Worm (Caenorhabditis elegans) whole organism, early embryonic: ENCODE results near the gene Y41C4A.18.

Source experiments
- aly-1 ChIP-seq: sonication (generic microtip); optimal IDR thresholded peaks from 2 replicates; lab custom pipeline; 2016; ENCODE audit warnings: missing genetic modification characterization, missing compliant biosample characterization
- ceh-13 ChIP-seq: fragments of 200-800 bp; sonication (Bioruptor generic); optimal IDR thresholded peaks from 2 replicates; lab custom pipeline; 2018; ENCODE audit warnings: mild to moderate bottlenecking, missing genetic modification characterization, missing compliant biosample characterization
- ceh-36 ChIP-seq: sonication (generic microtip); optimal IDR thresholded peaks from 2 replicates; lab custom pipeline; 2016; ENCODE audit warnings: missing genetic modification characterization, inconsistent platforms, missing compliant biosample characterization
- scrt-1 ChIP-seq: fragments of 200-800 bp; sonication (Bioruptor generic); IDR thresholded peaks from 2 replicates; pipeline ENCODE4 v1.3.6; 2022; ENCODE audit warnings: missing genetic modification characterization, missing compliant biosample characterization
- sea-1 ChIP-seq: fragments of 200-800 bp; sonication (Bioruptor generic); conservative IDR thresholded peaks from 2 replicates; pipeline ENCODE4 v1.3.6; 2022; ENCODE audit warnings: missing genetic modification characterization, missing compliant biosample characterization

- TF ChIP-seq aly-1 (no peak), ceh-13 (GFP tag; lab: Kevin White, UChicago) (no peak), ceh-36 (tag; lab: Kevin White, UChicago) (no peak), sea-1 (GFP tag; lab: Robert Waterston, UW) (no peak), scrt-1 (GFP tag; lab: Robert Waterston, UW) (no peak)
Observed at ce11 chrIII:11699959-11700358, 30.5 kb upstream of the Y41C4A.18 start, which contains the start of gene pqn-84.
